Worm (Caenorhabditis elegans) whole organism, L3 larva: ENCODE data around the gene K10H10.10.

Experiments
- ZK546.5 ChIP-seq: sonication (generic microtip); optimal IDR thresholded peaks from 2 replicates; lab custom pipeline; 2017; ENCODE audit warnings: missing biosample characterization, missing genetic modification characterization
- ceh-9 ChIP-seq: sonication (generic microtip); optimal IDR thresholded peaks from 2 replicates; lab custom pipeline; 2018; ENCODE audit warnings: missing biosample characterization, missing genetic modification characterization
- egl-27 ChIP-seq: sonication (generic microtip); optimal IDR thresholded peaks from 4 replicates; lab custom pipeline; 2017; ENCODE audit warnings: missing biosample characterization, missing genetic modification reagents, missing genetic modification characterization
- eor-1 ChIP-seq, 2 experiments: fragments of 150-350 bp; optimal IDR thresholded peaks; 2 replicates each; lab custom pipeline; 2014 to 2018; ENCODE audit warnings: missing biosample characterization in 2 of 2, missing genetic modification characterization in 2 of 2
- nfya-1 ChIP-seq: sonication (generic microtip); optimal IDR thresholded peaks from 2 replicates; lab custom pipeline; 2017; ENCODE audit warnings: missing genetic modification characterization, mild to moderate bottlenecking, missing compliant biosample characterization, antibody characterized with exemption, moderate library complexity; ENCODE audit not compliant: insufficient read depth
- nhr-77 ChIP-seq: fragments of 150-350 bp; optimal IDR thresholded peaks from 2 replicates; lab custom pipeline; 2014; ENCODE audit warnings: missing biosample characterization, missing genetic modification characterization
- unc-39 ChIP-seq: sonication (generic microtip); optimal IDR thresholded peaks from 4 replicates; lab custom pipeline; 2017; ENCODE audit warnings: missing biosample characterization, missing genetic modification characterization

DNA sequence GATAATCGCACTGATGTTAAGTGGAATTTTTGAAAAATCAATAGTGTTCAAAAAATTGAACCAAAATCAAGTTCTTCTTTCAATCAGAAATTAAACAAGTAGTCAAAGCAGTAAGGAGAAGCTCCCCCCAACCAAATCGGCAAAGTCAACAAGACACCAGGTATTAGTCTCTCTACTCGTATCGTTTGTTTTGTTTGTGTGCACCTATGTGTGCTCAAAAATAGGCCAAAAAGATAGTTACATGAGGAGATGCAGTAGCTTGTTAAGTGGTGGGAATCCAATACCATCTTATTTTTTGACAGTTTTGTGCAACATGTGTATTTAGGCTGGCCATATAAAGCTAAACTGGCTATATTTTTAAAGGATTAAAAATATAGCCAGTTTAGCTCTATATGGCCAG, 1.3 kb upstream of the K10H10.10 start, which contains the start of gene K10H10.12:
- TF ChIP-seq ZK546.5 (tag; lab: Kevin White, UChicago) (no peak), eor-1 (tag; optimal IDR thresholded peaks at IDR 0.05; lab: Kevin White, UChicago) (no peak), unc-39 (tag; lab: Kevin White, UChicago) (no peak), nhr-77 (no peak), egl-27 (tag; lab: Kevin White, UChicago) (no peak), nfya-1 (no peak), ceh-9 (tag; lab: Kevin White, UChicago) (no peak)
